Fruit fly (Drosophila melanogaster): ENCODE measurements around the gene CG3323.

dm6 chrX:5305591-5305990 is at the start of gene CG3323:
- no peak for TF ChIP-seq CG8478 (optimal IDR thresholded peaks at IDR 0.05)
- TF ChIP-seq pan (optimal IDR thresholded peaks at IDR 0.05) = no peak

All from whole organism.